Fruit fly (Drosophila melanogaster): Measurements from ENCODE around the gene Oct-TyrR.

Oct-TyrR gene

DNA sequence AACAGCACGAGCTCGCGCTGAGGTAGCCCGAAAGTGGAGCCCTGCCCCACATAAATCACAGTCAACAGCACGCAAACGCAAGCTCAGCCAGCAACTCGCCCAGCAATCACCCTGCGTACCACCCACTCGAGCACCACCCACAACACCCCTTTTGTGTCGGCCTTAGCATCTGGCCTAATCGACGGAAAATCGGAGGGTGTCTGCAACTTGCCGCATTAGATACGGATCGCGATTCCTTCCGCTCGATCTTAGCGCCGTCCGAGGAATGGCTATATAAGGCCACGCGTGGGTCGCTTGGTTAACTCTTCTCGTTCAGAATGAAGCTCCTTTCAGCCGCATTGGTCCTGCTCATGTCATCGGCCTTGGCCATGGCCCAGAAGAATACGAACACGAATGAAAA, 45.2 kb downstream of the Oct-TyrR start, which contains the start of gene Sfp79B:
Sfp79B (plus strand) TSS at position 301 of the 400 bp plus-strand sequence.
- TF ChIP-seq CTCF (optimal IDR thresholded peaks at IDR 0.05) (no peak), CG8478 (optimal IDR thresholded peaks at IDR 0.05) (no peak)

DNA sequence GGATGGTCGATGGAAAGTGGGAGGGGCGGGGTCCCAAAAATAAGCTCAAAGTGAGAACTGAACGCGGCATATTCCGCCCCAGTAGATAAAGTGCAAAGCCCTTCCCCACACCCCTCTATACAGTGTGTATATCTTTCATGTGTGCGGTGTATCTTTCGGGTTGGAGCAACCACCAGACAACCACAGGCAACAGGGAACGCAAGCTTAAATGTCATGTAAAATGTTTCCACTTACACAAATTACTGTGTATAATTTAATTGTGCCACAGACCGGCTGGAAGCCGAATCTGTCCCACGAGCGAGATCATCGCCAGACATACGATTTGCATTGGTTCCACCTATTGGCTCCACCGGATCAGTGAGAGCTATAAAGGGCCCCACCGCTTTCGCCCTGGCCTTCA, 47.6 kb downstream of the Oct-TyrR start, which contains the start of gene msopa:
msopa (plus strand) TSS at position 301 of the 400 bp plus-strand sequence.
- TF ChIP-seq CG8478 (optimal IDR thresholded peaks at IDR 0.05) (no peak), CTCF (optimal IDR thresholded peaks at IDR 0.05) (no peak)

dm6 chr3L:22083131-22083648, 48.4 kb downstream of the Oct-TyrR start:
- TF ChIP-seq CG8478 (optimal IDR thresholded peaks at IDR 0.05) (no peak), CTCF (optimal IDR thresholded peaks at IDR 0.05) (no peak)

DNA sequence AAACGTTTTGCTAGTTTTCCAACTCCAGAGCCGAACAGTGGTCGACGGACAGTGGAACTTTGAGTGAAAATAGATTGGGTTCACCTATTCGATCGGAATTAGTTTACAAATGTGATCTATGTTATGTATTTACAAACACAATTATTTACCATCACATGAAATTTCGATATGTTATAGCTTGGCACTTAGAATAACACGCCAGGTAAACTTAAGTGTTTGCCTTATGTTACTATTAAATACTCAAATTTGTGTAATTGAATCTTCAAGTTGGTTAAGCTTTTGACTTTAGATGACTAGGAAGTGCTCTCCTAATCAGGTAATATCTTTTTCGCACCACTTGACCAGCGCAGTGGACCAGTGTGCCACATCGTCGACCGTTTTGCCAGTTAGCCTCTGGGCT, 56.5 kb downstream of the Oct-TyrR start:
- no peak for TF ChIP-seq CG8478 (optimal IDR thresholded peaks at IDR 0.05)
- no peak for TF ChIP-seq CTCF (optimal IDR thresholded peaks at IDR 0.05)

dm6 chr3L:22094308-22094866, 59.6 kb downstream of the Oct-TyrR start:
- TF ChIP-seq CTCF (optimal IDR thresholded peaks at IDR 0.05) (no peak), CG8478 (optimal IDR thresholded peaks at IDR 0.05) (no peak)

- TF ChIP-seq CTCF (optimal IDR thresholded peaks at IDR 0.05), result no peak
- no peak for TF ChIP-seq CG8478 (optimal IDR thresholded peaks at IDR 0.05)
Measured at dm6 chr3L:22106704-22107103, 71.9 kb downstream of the Oct-TyrR start.

- TF ChIP-seq CTCF (optimal IDR thresholded peaks at IDR 0.05) (no peak), CG8478 (optimal IDR thresholded peaks at IDR 0.05) (no peak)
Measured at dm6 chr3L:22109903-22110302, 75.1 kb downstream of the Oct-TyrR start.

DNA sequence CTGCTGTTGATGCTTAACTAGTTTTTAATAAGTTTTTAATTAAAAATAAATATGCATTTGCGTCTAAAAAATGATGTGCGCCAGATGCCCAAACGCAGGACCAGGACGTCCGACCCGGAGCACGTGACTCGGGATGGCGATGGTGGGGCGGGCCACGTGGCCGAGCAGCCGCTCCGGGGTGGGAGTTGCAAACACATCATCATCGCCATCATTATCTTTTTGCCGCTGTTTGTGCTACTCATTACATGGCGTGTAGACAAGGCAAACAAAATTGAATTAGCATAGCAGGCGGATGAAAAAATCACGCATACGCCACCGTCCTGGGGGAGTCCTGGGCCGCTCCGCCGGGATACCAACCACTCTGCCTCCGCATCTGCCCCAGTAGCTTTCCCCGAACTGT, 78.4 kb downstream of the Oct-TyrR start:
- no peak for TF ChIP-seq CTCF (optimal IDR thresholded peaks at IDR 0.05)
- TF ChIP-seq CG8478 (optimal IDR thresholded peaks at IDR 0.05), result no peak

Measured in S2 (cell line).